Worm (Caenorhabditis elegans): Measurements from ENCODE around the gene srv-31.

- no peak for TF ChIP-seq elt-2 (tag; optimal IDR thresholded peaks at IDR 0.05)
- TF ChIP-seq ztf-4 (tag; optimal IDR thresholded peaks at IDR 0.05): no peak
- no peak for TF ChIP-seq sptf-1 (tag; optimal IDR thresholded peaks at IDR 0.05)
- TF ChIP-seq ceh-82 (tag; optimal IDR thresholded peaks at IDR 0.05): no peak
- TF ChIP-seq zag-1 (tag; optimal IDR thresholded peaks at IDR 0.05): no peak
- no peak for TF ChIP-seq aly-2 (tag; optimal IDR thresholded peaks at IDR 0.05)
- no peak for TF ChIP-seq lsy-2 (tag; optimal IDR thresholded peaks at IDR 0.05)
Measured at ce11 chrIV:6303642-6304041, 31.8 kb upstream of the srv-31 start, which contains the start of gene srv-25.

All from whole organism, L1 larva.